Fruit fly (Drosophila melanogaster): Measurements from ENCODE around the gene CG5262.

dm6 chr3L:20474789-20475208 lies 44.5 kb upstream of the CG5262 start:
- peak; percentile 82 for TF ChIP-seq GATAd (GFP tag; optimal IDR thresholded peaks at IDR 0.05)
- peak; percentile 76 for TF ChIP-seq CG9705 (GFP tag; optimal IDR thresholded peaks at IDR 0.05)
- TF ChIP-seq sv (GFP tag; optimal IDR thresholded peaks at IDR 0.05), result peak; percentile 84
- peak; percentile 54 to 96 for TF ChIP-seq foxo (GFP tag; optimal IDR thresholded peaks at IDR 0.05)

All from whole organism, wandering third instar larva.